Worm (Caenorhabditis elegans) whole organism, mixed stage, embryonic: ENCODE results near the gene F20E11.17.

Source experiments
- M03D4.4 ChIP-seq: sonication (generic microtip); optimal IDR thresholded peaks from 2 replicates; lab custom pipeline; 2017; ENCODE audit warnings: mild to moderate bottlenecking, missing genetic modification characterization, missing compliant biosample characterization
- bed-3 ChIP-seq: fragments of 200-800 bp; sonication (Bioruptor generic); optimal IDR thresholded peaks from 3 replicates; lab custom pipeline; 2018; ENCODE audit warnings: mild to moderate bottlenecking, missing genetic modification characterization, moderate library complexity, missing compliant biosample characterization
- blmp-1 ChIP-seq: fragments of 150-350 bp; optimal IDR thresholded peaks from 2 replicates; lab custom pipeline; 2014; ENCODE audit warnings: missing biosample characterization, missing genetic modification characterization
- ceh-39 ChIP-seq: fragments of 150-350 bp; optimal IDR thresholded peaks from 2 replicates; lab custom pipeline; 2014; ENCODE audit warnings: missing biosample characterization, missing genetic modification characterization
- ceh-43 ChIP-seq: fragments of 200-800 bp; sonication (Bioruptor generic); optimal IDR thresholded peaks from 2 replicates; lab custom pipeline; 2018; ENCODE audit warnings: mild to moderate bottlenecking, missing genetic modification characterization, moderate library complexity, missing compliant biosample characterization
- ceh-83 ChIP-seq: fragments of 200-800 bp; sonication (Bioruptor generic); optimal IDR thresholded peaks from 2 replicates; lab custom pipeline; 2018; ENCODE audit warnings: mild to moderate bottlenecking, missing genetic modification characterization, missing compliant biosample characterization
- ces-1 ChIP-seq: fragments of 150-350 bp; optimal IDR thresholded peaks from 2 replicates; lab custom pipeline; 2014; ENCODE audit warnings: missing biosample characterization, missing genetic modification reagents, missing genetic modification characterization
- cnd-1 ChIP-seq: fragments of 200-800 bp; sonication (Bioruptor generic); optimal IDR thresholded peaks from 2 replicates; lab custom pipeline; 2018; ENCODE audit warnings: mild to moderate bottlenecking, missing genetic modification characterization, missing compliant biosample characterization
- drap-1 ChIP-seq: fragments of 200-800 bp; sonication (Bioruptor generic); optimal IDR thresholded peaks from 3 replicates; lab custom pipeline; 2018; ENCODE audit warnings: mild to moderate bottlenecking, missing genetic modification characterization, missing compliant biosample characterization
- elt-1 ChIP-seq: sonication (generic microtip); optimal IDR thresholded peaks from 2 replicates; lab custom pipeline; 2017; ENCODE audit warnings: missing genetic modification characterization, mild to moderate bottlenecking, missing compliant biosample characterization, antibody characterized with exemption, moderate library complexity, borderline replicate concordance; ENCODE audit not compliant: insufficient read depth
- elt-3 ChIP-seq: fragments of 150-350 bp; optimal IDR thresholded peaks from 2 replicates; lab custom pipeline; 2014; ENCODE audit warnings: missing biosample characterization, missing genetic modification characterization
- flh-1 ChIP-seq: fragments of 200-800 bp; sonication (Bioruptor generic); optimal IDR thresholded peaks from 2 replicates; lab custom pipeline; 2018; ENCODE audit warnings: mild to moderate bottlenecking, missing genetic modification characterization, moderate library complexity, missing compliant biosample characterization
- ham-2 ChIP-seq: fragments of 200-800 bp; sonication (Bioruptor generic); optimal IDR thresholded peaks from 2 replicates; lab custom pipeline; 2018; ENCODE audit warnings: mild to moderate bottlenecking, missing genetic modification characterization, missing compliant biosample characterization
- lin-13 ChIP-seq: fragments of 150-350 bp; optimal IDR thresholded peaks from 2 replicates; lab custom pipeline; 2014; ENCODE audit warnings: missing biosample characterization, missing genetic modification characterization
- lin-32 ChIP-seq: fragments of 200-800 bp; sonication (Bioruptor generic); optimal IDR thresholded peaks from 2 replicates; lab custom pipeline; 2018; ENCODE audit warnings: mild to moderate bottlenecking, missing genetic modification characterization, missing compliant biosample characterization
- lsy-2 ChIP-seq: fragments of 150-350 bp; optimal IDR thresholded peaks from 2 replicates; lab custom pipeline; 2014; ENCODE audit warnings: missing biosample characterization, missing genetic modification characterization
- mab-5 ChIP-seq: fragments of 150-350 bp; optimal IDR thresholded peaks from 2 replicates; lab custom pipeline; 2014; ENCODE audit warnings: missing biosample characterization, missing genetic modification characterization
- mep-1 ChIP-seq: fragments of 150-350 bp; optimal IDR thresholded peaks from 2 replicates; lab custom pipeline; 2017; ENCODE audit warnings: missing biosample characterization, missing genetic modification reagents, missing genetic modification characterization, inconsistent platforms
- mls-2 ChIP-seq: sonication (generic microtip); optimal IDR thresholded peaks from 2 replicates; lab custom pipeline; 2016; ENCODE audit warnings: mild to moderate bottlenecking, missing genetic modification characterization, moderate library complexity, missing compliant biosample characterization
- nhr-12 ChIP-seq: fragments of 150-350 bp; optimal IDR thresholded peaks from 2 replicates; lab custom pipeline; 2014; ENCODE audit warnings: missing biosample characterization, missing genetic modification characterization
- nhr-2 ChIP-seq: fragments of 150-350 bp; optimal IDR thresholded peaks from 2 replicates; lab custom pipeline; 2014; ENCODE audit warnings: missing biosample characterization, missing genetic modification characterization
- nhr-28 ChIP-seq: fragments of 150-350 bp; optimal IDR thresholded peaks from 2 replicates; lab custom pipeline; 2014; ENCODE audit warnings: missing biosample characterization, missing genetic modification characterization
- pha-4 ChIP-seq: fragments of 150-350 bp; optimal IDR thresholded peaks from 2 replicates; lab custom pipeline; 2018; ENCODE audit warnings: missing biosample characterization, missing genetic modification reagents, missing genetic modification characterization
- sem-2 ChIP-seq: fragments of 200-800 bp; sonication (Bioruptor generic); optimal IDR thresholded peaks from 2 replicates; lab custom pipeline; 2018; ENCODE audit warnings: mild to moderate bottlenecking, missing genetic modification characterization, missing compliant biosample characterization
- sptf-1 ChIP-seq: sonication (generic microtip); optimal IDR thresholded peaks from 2 replicates; lab custom pipeline; 2017; ENCODE audit warnings: mild to moderate bottlenecking, missing genetic modification characterization, moderate library complexity, missing compliant biosample characterization
- tbx-8 ChIP-seq: fragments of 200-800 bp; sonication (Bioruptor generic); optimal IDR thresholded peaks from 2 replicates; lab custom pipeline; 2018; ENCODE audit warnings: mild to moderate bottlenecking, missing genetic modification characterization, moderate library complexity, missing compliant biosample characterization
- unc-62 ChIP-seq: fragments of 150-350 bp; optimal IDR thresholded peaks from 2 replicates; lab custom pipeline; 2014; ENCODE audit warnings: missing biosample characterization, missing genetic modification reagents, missing genetic modification characterization
- zip-8 ChIP-seq: fragments of 150-350 bp; optimal IDR thresholded peaks from 2 replicates; lab custom pipeline; 2014; ENCODE audit warnings: missing biosample characterization, missing genetic modification characterization
- ztf-11 ChIP-seq: fragments of 150-350 bp; optimal IDR thresholded peaks from 2 replicates; lab custom pipeline; 2014; ENCODE audit warnings: missing biosample characterization, missing genetic modification characterization

F20E11.17 gene

DNA sequence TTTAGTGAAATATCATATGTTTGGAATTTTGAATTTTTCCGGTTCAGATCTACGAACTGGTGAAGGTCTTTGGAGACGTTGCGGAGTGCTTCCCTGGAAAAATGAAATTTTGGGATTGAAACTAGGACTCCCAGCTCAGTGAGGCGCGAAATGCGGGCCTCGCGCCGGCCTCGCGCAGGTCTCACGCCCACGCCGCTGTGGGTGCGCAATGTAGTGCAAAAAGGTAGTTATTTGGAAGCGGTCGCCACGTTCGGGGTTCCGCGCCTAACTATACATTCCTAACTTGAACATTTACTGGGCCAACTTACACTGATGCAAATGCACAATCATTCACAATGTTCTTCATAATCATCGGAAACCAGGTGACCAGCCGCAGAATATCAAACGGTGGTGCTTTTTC, 31.0 kb upstream of the F20E11.17 start:
- TF ChIP-seq elt-3 (tag; lab: Kevin White, UChicago) = no peak
- no peak for TF ChIP-seq sem-2 (GFP tag; lab: Kevin White, UChicago)
- no peak for TF ChIP-seq zip-8 (tag; lab: Kevin White, UChicago)
- no peak for TF ChIP-seq blmp-1 (tag; lab: Kevin White, UChicago)
- TF ChIP-seq mep-1 (tag; lab: Kevin White, UChicago) = no peak
- TF ChIP-seq lin-13 (tag; lab: Kevin White, UChicago) = no peak
- no peak for TF ChIP-seq ztf-11 (tag; lab: Kevin White, UChicago)
- no peak for TF ChIP-seq sptf-1 (tag; lab: Kevin White, UChicago)
- TF ChIP-seq ces-1 (GFP tag; lab: Kevin White, UChicago) = no peak
- no peak for TF ChIP-seq elt-1
- no peak for TF ChIP-seq drap-1 (GFP tag; lab: Kevin White, UChicago)
- no peak for TF ChIP-seq nhr-28
- TF ChIP-seq flh-1 (GFP tag; lab: Kevin White, UChicago) = no peak
- no peak for TF ChIP-seq ceh-39 (tag; lab: Kevin White, UChicago)
- TF ChIP-seq nhr-12 (tag; lab: Kevin White, UChicago) = no peak
- TF ChIP-seq lin-32 = no peak
- no peak for TF ChIP-seq ceh-83 (GFP tag; lab: Kevin White, UChicago)
- no peak for TF ChIP-seq unc-62 (GFP tag; lab: Kevin White, UChicago)
- TF ChIP-seq lsy-2 (tag; lab: Kevin White, UChicago) = no peak

- TF ChIP-seq nhr-12 (tag; lab: Kevin White, UChicago) (no peak), mls-2 (tag; lab: Kevin White, UChicago) (no peak), elt-3 (tag; lab: Kevin White, UChicago) (no peak), mab-5 (no peak), flh-1 (GFP tag; lab: Kevin White, UChicago) (no peak), ham-2 (GFP tag; lab: Kevin White, UChicago) (no peak)
Observed at ce11 chrV:17496071-17496470, 27.0 kb upstream of the F20E11.17 start, which contains the start of gene srh-118. srh-118 (minus strand) TSS chrV:17496171.

DNA sequence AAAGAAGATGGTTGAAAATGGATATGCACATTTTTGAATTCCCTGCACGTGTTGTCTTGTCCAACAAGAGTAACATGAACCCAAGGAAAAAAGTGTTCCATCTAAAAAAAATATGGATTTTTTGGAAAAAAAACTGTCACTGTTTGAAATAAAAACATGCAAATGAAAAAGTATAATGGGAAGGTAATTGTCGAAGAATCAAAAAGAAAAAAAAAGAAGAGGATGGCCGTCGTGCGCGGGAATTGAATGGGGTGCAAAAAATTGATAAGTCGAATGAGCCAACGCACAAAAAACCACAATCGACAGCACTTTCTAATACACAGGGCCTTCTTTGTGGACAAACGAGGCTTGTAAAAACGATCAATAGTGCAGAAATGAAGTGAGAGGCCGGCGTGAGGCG, 24.7 kb upstream of the F20E11.17 start, which contains the start of gene fbxa-102:
Gene fbxa-102 (minus strand): TSS at position 101 of the 400 bp plus-strand sequence.
- TF ChIP-seq drap-1 (GFP tag; lab: Kevin White, UChicago) (no peak), nhr-12 (tag; lab: Kevin White, UChicago) (no peak), tbx-8 (GFP tag; lab: Kevin White, UChicago) (no peak), mab-5 (no peak), nhr-2 (tag; lab: Kevin White, UChicago) (no peak), mls-2 (tag; lab: Kevin White, UChicago) (no peak), elt-1 (no peak), bed-3 (GFP tag; lab: Kevin White, UChicago) (no peak), nhr-28 (no peak), ham-2 (GFP tag; lab: Kevin White, UChicago) (no peak), lin-32 (no peak), flh-1 (GFP tag; lab: Kevin White, UChicago) (no peak), ceh-39 (tag; lab: Kevin White, UChicago) (no peak), unc-62 (GFP tag; lab: Kevin White, UChicago) (no peak), ztf-11 (tag; lab: Kevin White, UChicago) (no peak), M03D4.4 (tag; lab: Kevin White, UChicago) (no peak), sem-2 (GFP tag; lab: Kevin White, UChicago) (no peak), mep-1 (tag; lab: Kevin White, UChicago) (no peak), cnd-1 (tag; lab: Kevin White, UChicago) (no peak)

DNA sequence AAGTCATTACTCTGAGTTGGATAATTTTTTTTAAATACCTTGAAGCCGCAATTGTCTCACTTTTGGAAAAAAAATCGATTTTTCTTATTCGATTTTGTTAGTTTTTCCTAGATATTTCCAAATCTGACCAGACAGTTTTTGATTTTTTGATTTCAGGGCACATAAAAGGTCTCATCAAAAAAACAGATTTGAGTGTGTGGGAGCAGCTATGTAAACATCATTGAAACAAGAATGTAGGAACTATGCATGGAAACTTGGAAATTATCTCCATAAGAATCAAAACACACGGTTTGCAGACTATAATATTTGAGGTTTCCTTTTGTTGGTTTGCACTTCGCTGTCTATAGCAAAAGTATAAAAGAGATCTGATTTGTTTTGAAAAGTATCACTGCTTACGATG, 17.0 kb upstream of the F20E11.17 start, which contains the start of gene scl-24:
Gene scl-24 (plus strand): TSS at position 301 of the 400 bp plus-strand sequence.
- TF ChIP-seq ceh-43 (GFP tag; lab: Kevin White, UChicago) (no peak), blmp-1 (tag; lab: Kevin White, UChicago) (no peak), drap-1 (GFP tag; lab: Kevin White, UChicago) (no peak), flh-1 (GFP tag; lab: Kevin White, UChicago) (no peak), ztf-11 (tag; lab: Kevin White, UChicago) (no peak), pha-4 (tag; lab: Kevin White, UChicago) (no peak), nhr-2 (tag; lab: Kevin White, UChicago) (no peak), cnd-1 (tag; lab: Kevin White, UChicago) (no peak), lin-32 (no peak), ceh-83 (GFP tag; lab: Kevin White, UChicago) (no peak), bed-3 (GFP tag; lab: Kevin White, UChicago) (no peak), elt-3 (tag; lab: Kevin White, UChicago) (no peak), nhr-12 (tag; lab: Kevin White, UChicago) (no peak), tbx-8 (GFP tag; lab: Kevin White, UChicago) (no peak), M03D4.4 (tag; lab: Kevin White, UChicago) (no peak)
